Worm (Caenorhabditis elegans) whole organism, early embryonic: ENCODE results near the gene nhr-138.

Source experiments
- B0310.2 ChIP-seq: sonication (generic microtip); optimal IDR thresholded peaks from 2 replicates; lab custom pipeline; 2016; ENCODE audit warnings: mild to moderate bottlenecking, missing genetic modification characterization, missing compliant biosample characterization
- F13C5.2 ChIP-seq: sonication (generic microtip); optimal IDR thresholded peaks from 2 replicates; lab custom pipeline; 2017; ENCODE audit warnings: mild to moderate bottlenecking, missing genetic modification characterization, inconsistent platforms, missing compliant biosample characterization
- aly-1 ChIP-seq: sonication (generic microtip); optimal IDR thresholded peaks from 2 replicates; lab custom pipeline; 2016; ENCODE audit warnings: missing genetic modification characterization, missing compliant biosample characterization
- ama-1 ChIP-seq: fragments of 150-350 bp; optimal IDR thresholded peaks from 2 replicates; lab custom pipeline; 2014
- ceh-13 ChIP-seq: fragments of 200-800 bp; sonication (Bioruptor generic); optimal IDR thresholded peaks from 2 replicates; lab custom pipeline; 2018; ENCODE audit warnings: mild to moderate bottlenecking, missing genetic modification characterization, missing compliant biosample characterization
- ceh-36 ChIP-seq: sonication (generic microtip); optimal IDR thresholded peaks from 2 replicates; lab custom pipeline; 2016; ENCODE audit warnings: missing genetic modification characterization, inconsistent platforms, missing compliant biosample characterization
- flt-1 ChIP-seq: fragments of 200-800 bp; sonication (Bioruptor generic); IDR thresholded peaks from 2 replicates; pipeline ENCODE4 v1.3.6; 2022; ENCODE audit warnings: missing genetic modification characterization, missing compliant biosample characterization
- hmbx-1 ChIP-seq: sonication (generic microtip); optimal IDR thresholded peaks from 2 replicates; lab custom pipeline; 2016; ENCODE audit warnings: mild to moderate bottlenecking, missing genetic modification characterization, missing compliant biosample characterization
- hnd-1 ChIP-seq: sonication (generic microtip); optimal IDR thresholded peaks from 2 replicates; lab custom pipeline; 2016; ENCODE audit warnings: missing genetic modification characterization, missing compliant biosample characterization
- scrt-1 ChIP-seq: fragments of 200-800 bp; sonication (Bioruptor generic); IDR thresholded peaks from 2 replicates; pipeline ENCODE4 v1.3.6; 2022; ENCODE audit warnings: missing genetic modification characterization, missing compliant biosample characterization
- sea-1 ChIP-seq: fragments of 200-800 bp; sonication (Bioruptor generic); conservative IDR thresholded peaks from 2 replicates; pipeline ENCODE4 v1.3.6; 2022; ENCODE audit warnings: missing genetic modification characterization, missing compliant biosample characterization
- tbx-11 ChIP-seq: fragments of 200-800 bp; sonication (Bioruptor generic); IDR thresholded peaks from 2 replicates; pipeline ENCODE4 v1.3.6; 2022; ENCODE audit warnings: missing genetic modification characterization, missing compliant biosample characterization
- tbx-37 ChIP-seq: fragments of 200-800 bp; sonication (Bioruptor generic); conservative IDR thresholded peaks from 2 replicates; pipeline ENCODE4 v1.3.6; 2022; ENCODE audit warnings: missing genetic modification reagents, missing genetic modification characterization, missing compliant biosample characterization
- tra-4 ChIP-seq: sonication (generic microtip); optimal IDR thresholded peaks from 2 replicates; lab custom pipeline; 2017; ENCODE audit warnings: missing genetic modification characterization, missing compliant biosample characterization

DNA sequence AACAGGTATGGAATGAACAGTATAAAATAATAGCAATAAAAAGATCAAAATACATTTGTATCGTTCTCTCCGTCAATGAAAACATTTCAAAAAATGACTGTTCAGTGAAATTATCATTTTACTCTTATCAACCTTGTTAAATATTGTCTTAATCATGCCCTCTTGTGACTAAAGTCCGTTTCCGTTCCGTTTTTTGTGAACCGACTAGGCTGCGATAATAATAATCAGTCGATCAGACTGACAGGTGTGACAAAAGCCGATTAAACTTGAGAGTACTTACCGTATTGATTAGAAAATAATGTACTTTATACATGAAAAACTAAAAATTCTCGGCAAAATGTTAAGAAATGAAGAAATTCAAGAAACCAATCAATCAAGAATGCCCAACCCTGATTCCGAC is 42.5 kb upstream of the nhr-138 start, which contains the start of gene ins-7:
- TF ChIP-seq hmbx-1 (tag; lab: Kevin White, UChicago) = no peak
- no peak for TF ChIP-seq ama-1 (lab: Kevin White, UChicago)
- TF ChIP-seq tra-4 (tag; lab: Kevin White, UChicago) = no peak
- TF ChIP-seq scrt-1 (GFP tag; lab: Robert Waterston, UW) = no peak
- no peak for TF ChIP-seq tbx-11 (GFP tag; lab: Robert Waterston, UW)
- TF ChIP-seq flt-1 = no peak
- TF ChIP-seq ceh-13 (GFP tag; lab: Kevin White, UChicago) = no peak
- no peak for TF ChIP-seq B0310.2 (tag; lab: Kevin White, UChicago)
- TF ChIP-seq sea-1 = no peak
- no peak for TF ChIP-seq tbx-37 (GFP tag; lab: Robert Waterston, UW)
- TF ChIP-seq ceh-36 = no peak
- TF ChIP-seq aly-1 (tag; lab: Kevin White, UChicago) = no peak
- no peak for TF ChIP-seq F13C5.2
- no peak for TF ChIP-seq hnd-1 (tag; lab: Kevin White, UChicago)
